Fruit fly (Drosophila melanogaster) S2 (cell line): ENCODE data around the gene Cyfip.

Experiments
- CG8478 ChIP-seq: fragments of >200 bp; optimal IDR thresholded peaks from 2 replicates; lab custom pipeline; 2018
- CTCF ChIP-seq, 2 experiments: fragments of >200 bp; optimal IDR thresholded peaks; 2 replicates each; lab custom pipeline; 2018

dm6 chr3R:15289828-15290641 lies 43.0 kb upstream of the Cyfip start:
- TF ChIP-seq CTCF (optimal IDR thresholded peaks at IDR 0.05; lab: Kevin White, UChicago) (no peak), CG8478 (lab: Kevin White, UChicago) (no peak)
